Worm (Caenorhabditis elegans): Measurements from ENCODE around the gene K11D12.6.

Gene K11D12.6

DNA sequence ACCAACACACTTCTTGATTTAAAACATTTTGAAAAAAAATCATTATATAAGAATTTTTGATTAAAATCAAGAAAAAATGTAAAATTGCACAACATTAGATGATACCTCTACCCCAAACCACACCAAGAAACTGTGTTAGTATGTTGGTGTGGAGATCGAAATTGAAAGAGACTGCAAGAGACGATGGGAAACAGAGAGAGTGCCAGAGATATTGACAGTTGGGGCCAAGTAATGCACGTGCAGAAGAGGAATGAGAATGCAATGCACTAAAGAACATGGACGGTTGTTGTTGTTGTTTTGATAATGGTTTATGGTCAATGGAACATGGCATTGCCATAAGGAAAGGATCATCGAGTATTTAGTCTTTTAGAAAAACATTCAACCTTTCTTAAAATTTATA lies 2.8 kb downstream of the K11D12.6 start:
- TF ChIP-seq nhr-11 (tag; optimal IDR thresholded peaks at IDR 0.05) (no peak), pax-1 (tag; optimal IDR thresholded peaks at IDR 0.05) (no peak), F13H6.1 (tag; optimal IDR thresholded peaks at IDR 0.05) (no peak), dve-1 (tag; optimal IDR thresholded peaks at IDR 0.05) (no peak), mec-3 (tag; optimal IDR thresholded peaks at IDR 0.05; ENCODE audit: borderline replicate concordance) (no peak), ceh-30 (tag; optimal IDR thresholded peaks at IDR 0.05) (no peak), elt-2 (tag; optimal IDR thresholded peaks at IDR 0.05) (no peak), nhr-232 (tag; optimal IDR thresholded peaks at IDR 0.05) (no peak), sdc-2 (tag; optimal IDR thresholded peaks at IDR 0.05) (no peak), ttx-3 (tag; optimal IDR thresholded peaks at IDR 0.05) (no peak), pat-9 (tag; optimal IDR thresholded peaks at IDR 0.05) (no peak), C38D4.7 (GFP tag; optimal IDR thresholded peaks at IDR 0.05) (no peak), unc-3 (GFP tag; conservative IDR thresholded peaks at IDR 0.05) (no peak), unc-3 (tag; optimal IDR thresholded peaks at IDR 0.05) (no peak), elt-4 (tag; optimal IDR thresholded peaks at IDR 0.05) (no peak)

DNA sequence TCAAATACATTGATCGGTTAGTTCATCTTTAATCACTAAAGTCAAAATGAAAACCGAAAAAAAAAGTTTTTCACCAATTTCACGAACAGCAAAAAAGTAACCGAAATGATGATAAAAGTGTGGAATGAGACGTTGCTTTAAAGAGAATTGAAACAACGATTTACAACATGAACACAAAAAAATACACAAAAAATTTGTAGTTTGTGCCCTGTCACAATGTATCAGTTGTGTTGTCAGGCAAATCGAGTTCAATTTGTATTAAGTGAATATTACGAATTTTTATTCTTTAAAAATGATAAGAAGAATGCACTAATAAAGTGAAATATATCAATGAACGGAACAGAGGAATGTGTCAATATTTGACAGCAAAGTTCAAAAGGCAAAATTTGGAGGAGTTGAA lies 3.2 kb downstream of the K11D12.6 start:
- TF ChIP-seq ceh-19 (GFP tag; optimal IDR thresholded peaks at IDR 0.05) (no peak), hlh-6 (tag; optimal IDR thresholded peaks at IDR 0.05) (no peak), madf-2 (tag; optimal IDR thresholded peaks at IDR 0.05) (no peak), elt-4 (tag; optimal IDR thresholded peaks at IDR 0.05) (no peak), hlh-13 (GFP tag; optimal IDR thresholded peaks at IDR 0.05) (no peak), ceh-45 (GFP tag; IDR thresholded peaks at IDR 0.05) (no peak), mec-3 (tag; optimal IDR thresholded peaks at IDR 0.05; ENCODE audit: borderline replicate concordance) (no peak), tbx-2 (tag; optimal IDR thresholded peaks at IDR 0.05) (no peak), ets-4 (tag; optimal IDR thresholded peaks at IDR 0.05) (no peak), pros-1 (tag; optimal IDR thresholded peaks at IDR 0.05) (no peak), zip-5 (tag; optimal IDR thresholded peaks at IDR 0.05) (no peak), fax-1 (tag; optimal IDR thresholded peaks at IDR 0.05) (no peak), hlh-8 (tag; optimal IDR thresholded peaks at IDR 0.05) (no peak), fkh-6 (tag; optimal IDR thresholded peaks at IDR 0.05) (no peak), elt-2 (tag; optimal IDR thresholded peaks at IDR 0.05) (no peak)

DNA sequence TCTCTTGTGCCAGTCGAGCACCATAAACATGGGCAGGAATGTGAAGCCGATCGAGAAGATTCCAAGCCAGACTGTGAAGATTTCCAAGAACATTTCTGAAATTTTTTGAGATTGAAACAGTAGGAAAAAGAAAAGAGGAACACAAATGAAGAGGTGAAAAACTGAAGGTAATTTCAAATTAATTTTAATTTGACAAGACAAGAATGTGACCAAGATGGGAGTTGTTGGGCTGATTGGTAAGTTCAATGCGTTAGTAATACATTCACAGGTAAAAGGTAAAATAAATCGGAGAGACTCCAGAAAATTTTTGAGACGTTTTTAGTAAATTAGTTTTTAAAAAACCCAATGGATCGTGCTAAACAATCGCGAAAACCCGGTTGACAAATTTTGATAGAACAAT lies 4.2 kb downstream of the K11D12.6 start, which contains the start of gene swt-7:
Gene swt-7, minus strand, starts transcription at position 101 of the 400 bp plus-strand sequence.
- TF ChIP-seq ceh-6 (GFP tag; optimal IDR thresholded peaks at IDR 0.05): no peak
- no peak for TF ChIP-seq rnt-1 (tag; optimal IDR thresholded peaks at IDR 0.05)
- no peak for TF ChIP-seq ref-2 (tag; optimal IDR thresholded peaks at IDR 0.05)
- TF ChIP-seq C38D4.7 (GFP tag; optimal IDR thresholded peaks at IDR 0.05): no peak
- TF ChIP-seq ttx-3 (tag; optimal IDR thresholded peaks at IDR 0.05): no peak
- TF ChIP-seq lin-11 (tag; optimal IDR thresholded peaks at IDR 0.05): no peak
- TF ChIP-seq unc-42 (tag; optimal IDR thresholded peaks at IDR 0.05): no peak
- no peak for TF ChIP-seq ceh-18 (tag; optimal IDR thresholded peaks at IDR 0.05)
- no peak for TF ChIP-seq F13H6.1 (tag; optimal IDR thresholded peaks at IDR 0.05)
- no peak for TF ChIP-seq ceh-48 (tag; optimal IDR thresholded peaks at IDR 0.05)
- no peak for TF ChIP-seq ceh-24 (tag; optimal IDR thresholded peaks at IDR 0.05)
- no peak for TF ChIP-seq pax-1 (tag; optimal IDR thresholded peaks at IDR 0.05)
- TF ChIP-seq sox-4 (tag; optimal IDR thresholded peaks at IDR 0.05): no peak
- no peak for TF ChIP-seq sox-2 (GFP tag; IDR thresholded peaks at IDR 0.05)

DNA sequence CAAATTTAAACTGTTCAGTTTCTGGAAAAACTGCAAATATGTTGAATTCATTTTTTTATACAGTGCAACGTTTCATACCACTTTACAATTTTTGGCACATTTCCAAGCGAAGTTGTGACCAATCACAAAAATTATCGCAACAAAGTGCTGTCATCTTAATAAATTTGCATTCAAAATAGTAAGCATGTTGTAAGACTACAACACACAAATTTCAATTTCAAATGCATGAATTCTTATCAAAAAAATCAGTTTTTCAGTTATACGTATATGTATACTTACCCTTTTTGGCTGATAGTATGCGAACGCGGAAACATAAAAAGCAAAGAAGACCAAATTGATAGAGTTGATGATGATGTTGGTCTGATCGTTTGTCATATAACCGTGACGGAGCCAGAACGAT lies 4.7 kb downstream of the K11D12.6 start:
- TF ChIP-seq C08G9.2 (tag; optimal IDR thresholded peaks at IDR 0.05) (no peak), ceh-31 (tag; optimal IDR thresholded peaks at IDR 0.05) (no peak), tbx-7 (tag; optimal IDR thresholded peaks at IDR 0.05) (no peak), mec-3 (tag; optimal IDR thresholded peaks at IDR 0.05; ENCODE audit: borderline replicate concordance) (no peak), gmeb-2 (tag; optimal IDR thresholded peaks at IDR 0.05) (no peak), T23F11.4 (GFP tag; optimal IDR thresholded peaks at IDR 0.05) (no peak), ceh-18 (tag; optimal IDR thresholded peaks at IDR 0.05) (no peak), fax-1 (tag; optimal IDR thresholded peaks at IDR 0.05) (no peak), hlh-6 (tag; optimal IDR thresholded peaks at IDR 0.05) (no peak), unc-86 (tag; optimal IDR thresholded peaks at IDR 0.05) (no peak), Y22D7AL.16 (tag; optimal IDR thresholded peaks at IDR 0.05) (no peak)

Measured in whole organism, late embryonic.